Fruit fly (Drosophila melanogaster): ENCODE results near the gene CG13050.

- TF ChIP-seq CG8478 (optimal IDR thresholded peaks at IDR 0.05) (no peak), CTCF (optimal IDR thresholded peaks at IDR 0.05) (no peak)
Observed at dm6 chr3L:16277135-16277534, 1.9 kb downstream of the CG13050 start, which contains the start of gene CG13065.
